Fruit fly (Drosophila melanogaster) whole organism, prepupa: ENCODE results near the gene CG15330.

Source experiments
- Blimp-1 ChIP-seq: fragments of 200-800 bp; sonication (Bioruptor generic); optimal IDR thresholded peaks from 3 replicates; lab custom pipeline; 2017; ENCODE audit warnings: missing biosample characterization, missing genetic modification characterization, mild to moderate bottlenecking, moderate library complexity, missing genetic modification reagents
- CG10631 ChIP-seq: fragments of 200-800 bp; sonication (Bioruptor generic); optimal IDR thresholded peaks from 2 replicates; lab custom pipeline; 2016; ENCODE audit warnings: missing biosample characterization, missing genetic modification characterization
- CG10669 ChIP-seq: fragments of 200-800 bp; sonication (Bioruptor generic); optimal IDR thresholded peaks from 3 replicates; lab custom pipeline; 2018; ENCODE audit warnings: missing biosample characterization, mild to moderate bottlenecking, missing genetic modification characterization, moderate library complexity
- CG11294 ChIP-seq: fragments of 200-800 bp; sonication (Bioruptor generic); IDR thresholded peaks from 2 replicates; pipeline ENCODE4 v1.3.6; 2022; ENCODE audit warnings: missing biosample characterization, missing genetic modification characterization
- CG11762 ChIP-seq: fragments of 200-800 bp; sonication (Bioruptor generic); optimal IDR thresholded peaks from 3 replicates; lab custom pipeline; 2016; ENCODE audit warnings: missing biosample characterization, missing genetic modification characterization; ENCODE audit not compliant: insufficient read depth
- CG11902 ChIP-seq: fragments of 200-800 bp; sonication (Bioruptor generic); optimal IDR thresholded peaks from 3 replicates; lab custom pipeline; 2016; ENCODE audit warnings: missing biosample characterization, missing genetic modification characterization
- CG15336 ChIP-seq: fragments of 200-800 bp; sonication (Bioruptor generic); IDR thresholded peaks from 2 replicates; pipeline ENCODE4 v1.3.6; 2022; ENCODE audit warnings: missing biosample characterization, missing genetic modification characterization
- CG16779 ChIP-seq: fragments of 200-800 bp; sonication (Bioruptor generic); optimal IDR thresholded peaks from 3 replicates; lab custom pipeline; 2017; ENCODE audit warnings: missing biosample characterization, mild to moderate bottlenecking, missing genetic modification characterization
- CG3032 ChIP-seq: fragments of 200-800 bp; optimal IDR thresholded peaks from 2 replicates; lab custom pipeline; 2019; ENCODE audit warnings: missing biosample characterization, mild to moderate bottlenecking, missing genetic modification characterization, moderate library complexity
- CG31627 ChIP-seq: fragments of 200-800 bp; sonication (Bioruptor generic); optimal IDR thresholded peaks from 3 replicates; lab custom pipeline; 2016; ENCODE audit warnings: missing biosample characterization, missing genetic modification characterization
- CG32006 ChIP-seq: fragments of 200-800 bp; sonication (Bioruptor generic); optimal IDR thresholded peaks from 3 replicates; lab custom pipeline; 2017; ENCODE audit warnings: missing biosample characterization, mild to moderate bottlenecking, missing genetic modification characterization
- CG34406 ChIP-seq: fragments of 200-800 bp; sonication (Bioruptor generic); optimal IDR thresholded peaks from 3 replicates; lab custom pipeline; 2016; ENCODE audit warnings: missing biosample characterization, missing genetic modification characterization
- CG3919 ChIP-seq: fragments of 200-800 bp; sonication (Bioruptor generic); optimal IDR thresholded peaks from 3 replicates; lab custom pipeline; 2016; ENCODE audit warnings: missing biosample characterization, missing genetic modification characterization
- CG4318 ChIP-seq: fragments of 200-800 bp; sonication (Bioruptor generic); optimal IDR thresholded peaks from 3 replicates; lab custom pipeline; 2017; ENCODE audit warnings: missing biosample characterization, mild to moderate bottlenecking, missing genetic modification characterization
- CG6163 ChIP-seq: fragments of 200-800 bp; sonication (Bioruptor generic); IDR thresholded peaks from 3 replicates; pipeline ENCODE4 v1.3.6; 2022; ENCODE audit warnings: missing biosample characterization, missing genetic modification characterization
- CG6276 ChIP-seq: fragments of 200-800 bp; sonication (Bioruptor generic); optimal IDR thresholded peaks from 2 replicates; lab custom pipeline; 2017; ENCODE audit warnings: missing biosample characterization, mild to moderate bottlenecking, missing genetic modification characterization
- CG6792 ChIP-seq: fragments of 200-800 bp; sonication (Bioruptor generic); optimal IDR thresholded peaks from 3 replicates; lab custom pipeline; 2016; ENCODE audit warnings: missing biosample characterization, missing genetic modification characterization
- CG6808 ChIP-seq: fragments of 200-800 bp; sonication (Bioruptor generic); optimal IDR thresholded peaks from 3 replicates; lab custom pipeline; 2017; ENCODE audit warnings: missing biosample characterization, missing genetic modification characterization, mild to moderate bottlenecking, moderate library complexity, missing genetic modification reagents
- CG7368 ChIP-seq: fragments of 200-800 bp; sonication (Bioruptor generic); optimal IDR thresholded peaks from 3 replicates; lab custom pipeline; 2016; ENCODE audit warnings: missing biosample characterization, missing genetic modification characterization
- CG8119 ChIP-seq: fragments of 200-800 bp; sonication (Bioruptor generic); IDR thresholded peaks from 3 replicates; pipeline ENCODE4 v1.3.6; 2022; ENCODE audit warnings: missing biosample characterization, missing genetic modification characterization
- CG8632 ChIP-seq: fragments of 200-800 bp; sonication (Bioruptor generic); optimal IDR thresholded peaks from 3 replicates; lab custom pipeline; 2016; ENCODE audit warnings: missing biosample characterization, missing genetic modification characterization
- CG9139 ChIP-seq: fragments of 200-800 bp; sonication (Bioruptor generic); optimal IDR thresholded peaks from 3 replicates; lab custom pipeline; 2017; ENCODE audit warnings: missing biosample characterization, mild to moderate bottlenecking, missing genetic modification characterization
- Eip75B ChIP-seq: fragments of 200-800 bp; sonication (Bioruptor generic); optimal IDR thresholded peaks from 3 replicates; lab custom pipeline; 2016; ENCODE audit warnings: missing biosample characterization, missing genetic modification characterization
- Eip78C ChIP-seq: fragments of 200-800 bp; sonication (Bioruptor generic); peaks from one replicate; lab custom pipeline; 2016; ENCODE audit warnings: missing biosample characterization, missing genetic modification characterization
- Eip93F ChIP-seq: fragments of 200-800 bp; sonication (Bioruptor generic); optimal IDR thresholded peaks from 2 replicates; lab custom pipeline; 2016; ENCODE audit warnings: missing biosample characterization, mild to moderate bottlenecking, missing genetic modification characterization
- Ets21C ChIP-seq: fragments of 200-800 bp; sonication (Bioruptor generic); optimal IDR thresholded peaks from 3 replicates; lab custom pipeline; 2016; ENCODE audit warnings: missing biosample characterization, missing genetic modification characterization
- Ets96B ChIP-seq: fragments of 200-800 bp; optimal IDR thresholded peaks from 2 replicates; lab custom pipeline; 2019; ENCODE audit warnings: missing biosample characterization, mild to moderate bottlenecking, missing genetic modification characterization, moderate library complexity
- Gug ChIP-seq: fragments of 200-800 bp; sonication (Bioruptor generic); IDR thresholded peaks from 2 replicates; pipeline ENCODE4 v1.3.6; 2022; ENCODE audit warnings: missing biosample characterization, missing genetic modification characterization
- Hr39 ChIP-seq: fragments of 200-800 bp; sonication (Bioruptor generic); optimal IDR thresholded peaks from 2 replicates; lab custom pipeline; 2016; ENCODE audit warnings: missing biosample characterization, missing genetic modification characterization
- Hr4 ChIP-seq: fragments of 200-800 bp; sonication (Bioruptor generic); optimal IDR thresholded peaks from 3 replicates; lab custom pipeline; 2016; ENCODE audit warnings: missing biosample characterization, missing genetic modification characterization
- Lpt ChIP-seq: fragments of 200-800 bp; sonication (Bioruptor generic); optimal IDR thresholded peaks from 3 replicates; lab custom pipeline; 2016; ENCODE audit warnings: missing biosample characterization, missing genetic modification characterization
- Met ChIP-seq: fragments of 200-800 bp; sonication (Bioruptor generic); optimal IDR thresholded peaks from 3 replicates; lab custom pipeline; 2016; ENCODE audit warnings: missing biosample characterization, missing genetic modification characterization
- OdsH ChIP-seq: fragments of 200-800 bp; sonication (Bioruptor generic); optimal IDR thresholded peaks from 3 replicates; lab custom pipeline; 2016; ENCODE audit warnings: missing biosample characterization, missing genetic modification characterization
- Smox ChIP-seq: fragments of 200-800 bp; sonication (Bioruptor generic); optimal IDR thresholded peaks from 3 replicates; lab custom pipeline; 2016; ENCODE audit warnings: missing biosample characterization, missing genetic modification characterization
- Sox102F ChIP-seq: fragments of 200-800 bp; sonication (Bioruptor generic); optimal IDR thresholded peaks from 2 replicates; lab custom pipeline; 2016; ENCODE audit warnings: missing biosample characterization, mild to moderate bottlenecking, missing genetic modification characterization
- Sox14 ChIP-seq: fragments of 200-800 bp; sonication (Bioruptor generic); optimal IDR thresholded peaks from 3 replicates; lab custom pipeline; 2016; ENCODE audit warnings: missing biosample characterization, missing genetic modification characterization
- Sox15 ChIP-seq: fragments of 200-800 bp; sonication (Bioruptor generic); optimal IDR thresholded peaks from 3 replicates; lab custom pipeline; 2016; ENCODE audit warnings: missing biosample characterization, missing genetic modification characterization
- achi ChIP-seq: fragments of 200-800 bp; sonication (Bioruptor generic); optimal IDR thresholded peaks from 3 replicates; lab custom pipeline; 2016; ENCODE audit warnings: missing biosample characterization, missing genetic modification characterization
- acj6 ChIP-seq: fragments of 200-800 bp; sonication (Bioruptor generic); optimal IDR thresholded peaks from 3 replicates; lab custom pipeline; 2016; ENCODE audit warnings: missing biosample characterization, missing genetic modification characterization
- dac ChIP-seq: fragments of 200-800 bp; sonication (Bioruptor generic); optimal IDR thresholded peaks from 2 replicates; lab custom pipeline; 2017; ENCODE audit warnings: missing biosample characterization, mild to moderate bottlenecking, missing genetic modification characterization
- dsx ChIP-seq: fragments of 200-800 bp; optimal IDR thresholded peaks from 3 replicates; lab custom pipeline; 2019; ENCODE audit warnings: missing biosample characterization, mild to moderate bottlenecking, missing genetic modification characterization, moderate library complexity; ENCODE audit not compliant: poor library complexity, severe bottlenecking
- esn ChIP-seq: fragments of 200-800 bp; sonication (Bioruptor generic); optimal IDR thresholded peaks from 2 replicates; lab custom pipeline; 2016; ENCODE audit warnings: missing biosample characterization, mild to moderate bottlenecking, missing genetic modification characterization, moderate library complexity
- fd59A ChIP-seq: fragments of 200-800 bp; sonication (Bioruptor generic); optimal IDR thresholded peaks from 2 replicates; lab custom pipeline; 2017; ENCODE audit warnings: missing biosample characterization, mild to moderate bottlenecking, missing genetic modification characterization, missing genetic modification reagents
- fkh ChIP-seq: fragments of 200-800 bp; sonication (Bioruptor generic); optimal IDR thresholded peaks from 3 replicates; lab custom pipeline; 2017; ENCODE audit warnings: missing biosample characterization, mild to moderate bottlenecking, missing genetic modification characterization, moderate library complexity
- lz ChIP-seq: fragments of 200-800 bp; sonication (Bioruptor generic); optimal IDR thresholded peaks from 3 replicates; lab custom pipeline; 2016; ENCODE audit warnings: missing biosample characterization, missing genetic modification characterization
- net ChIP-seq: fragments of 200-800 bp; sonication (Bioruptor generic); optimal IDR thresholded peaks from 3 replicates; lab custom pipeline; 2016; ENCODE audit warnings: missing biosample characterization, missing genetic modification characterization
- pdm3 ChIP-seq: fragments of 200-800 bp; sonication (Bioruptor generic); optimal IDR thresholded peaks from 3 replicates; lab custom pipeline; 2016; ENCODE audit warnings: missing biosample characterization, missing genetic modification characterization
- spab ChIP-seq: fragments of 200-800 bp; sonication (Bioruptor generic); optimal IDR thresholded peaks from 2 replicates; lab custom pipeline; 2017; ENCODE audit warnings: missing biosample characterization, mild to moderate bottlenecking, missing genetic modification characterization, missing genetic modification reagents
- ss ChIP-seq, 2 experiments: fragments of 200-800 bp; sonication (Bioruptor generic); optimal IDR thresholded peaks; 2 replicates in 1 of 2; 3 replicates in 1 of 2; lab custom pipeline; 2017 to 2018; ENCODE audit warnings: mild to moderate bottlenecking in 2 of 2, missing biosample characterization in 2 of 2, missing genetic modification characterization in 2 of 2, moderate library complexity in 1 of 2
- svp ChIP-seq: fragments of 200-800 bp; sonication (Bioruptor generic); peaks from one replicate; lab custom pipeline; 2016; ENCODE audit warnings: missing biosample characterization, missing genetic modification characterization
- topi ChIP-seq: fragments of 200-800 bp; sonication (Bioruptor generic); optimal IDR thresholded peaks from 3 replicates; lab custom pipeline; 2016; ENCODE audit warnings: missing biosample characterization, missing genetic modification characterization
- vri ChIP-seq: fragments of 200-800 bp; sonication (Bioruptor generic); optimal IDR thresholded peaks from 3 replicates; lab custom pipeline; 2016; ENCODE audit warnings: missing biosample characterization, mild to moderate bottlenecking, missing genetic modification characterization

The CG15330 gene

DNA sequence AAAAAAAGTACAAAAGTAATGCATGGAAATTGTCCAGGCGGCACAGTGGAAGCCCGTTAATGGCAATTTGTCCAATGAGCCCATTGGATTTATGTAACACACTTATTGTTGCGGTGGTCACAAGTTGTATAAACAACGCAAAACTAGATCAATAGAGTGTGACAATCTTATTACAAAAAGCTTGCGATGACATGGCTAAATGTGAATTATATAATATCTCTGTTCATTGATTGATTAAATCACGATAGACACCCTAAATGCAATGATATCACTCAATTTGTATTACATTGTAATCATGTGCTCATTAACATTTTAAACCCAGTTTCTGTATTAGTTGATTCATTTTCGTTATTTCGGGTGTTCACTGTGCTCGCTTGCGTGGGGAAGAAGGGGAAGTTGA is 22.2 kb downstream of the CG15330 start:
- TF ChIP-seq Met (peak; percentile 55), pdm3 (GFP tag; lab: Kevin White, UChicago) (peak; percentile 32), topi (peak; percentile 64), CG9139 (GFP tag; lab: Kevin White, UChicago) (no peak), CG3032 (tag; lab: Kevin White, UChicago) (peak; percentile 26), Eip78C (GFP tag; lab: Kevin White, UChicago) (peak; percentile 82), Eip75B (GFP tag; lab: Kevin White, UChicago) (peak; percentile 41), svp (GFP tag; lab: Kevin White, UChicago) (peak; percentile 80), CG31627 (peak; percentile 48), ss (GFP tag; optimal IDR thresholded peaks at IDR 0.05; lab: Kevin White, UChicago) (peak in 1 of 2 experiments; percentile 15), CG6792 (GFP tag; lab: Kevin White, UChicago) (peak; percentile 24), CG15336 (GFP tag; lab: Robert Waterston, UW) (peak; percentile 29; the same call in 1 of the 2 replicates), CG32006 (peak; percentile 72), Ets96B (peak; percentile 6), CG4318 (GFP tag; lab: Kevin White, UChicago) (peak; percentile 30), Hr39 (GFP tag; lab: Kevin White, UChicago) (peak; percentile 52), fd59A (GFP tag; lab: Kevin White, UChicago) (peak; percentile 28), vri (GFP tag; lab: Kevin White, UChicago) (no peak), CG34406 (GFP tag; lab: Kevin White, UChicago) (peak; percentile 27), Sox14 (GFP tag; lab: Kevin White, UChicago) (peak; percentile 33), net (no peak), Sox102F (peak; percentile 43), CG7368 (GFP tag; lab: Kevin White, UChicago) (no peak), CG8632 (GFP tag; lab: Kevin White, UChicago) (peak; percentile 38), CG11902 (GFP tag; lab: Kevin White, UChicago) (peak; percentile 19), esn (GFP tag; lab: Kevin White, UChicago) (peak; percentile 60), lz (GFP tag; lab: Kevin White, UChicago) (peak; percentile 52), achi (peak; percentile 51), CG10669 (GFP tag; lab: Kevin White, UChicago) (peak; percentile 42), Hr4 (GFP tag; lab: Kevin White, UChicago) (peak; percentile 59), CG6808 (GFP tag; lab: Kevin White, UChicago) (peak; percentile 48), CG10631 (GFP tag; lab: Kevin White, UChicago) (peak; percentile 24), CG16779 (tag; lab: Kevin White, UChicago) (no peak), CG8119 (GFP tag; lab: Robert Waterston, UW) (no peak), CG11294 (GFP tag; lab: Robert Waterston, UW) (no peak), Blimp-1 (GFP tag; lab: Kevin White, UChicago) (peak; percentile 4), Smox (peak; percentile 19), fkh (GFP tag; lab: Kevin White, UChicago) (no peak), spab (GFP tag; lab: Kevin White, UChicago) (peak; percentile 7), CG11762 (peak; percentile 11), CG3919 (GFP tag; lab: Kevin White, UChicago) (peak; percentile 16), CG6276 (GFP tag; lab: Kevin White, UChicago) (peak; percentile 25), OdsH (GFP tag; lab: Kevin White, UChicago) (peak; percentile 30), acj6 (GFP tag; lab: Kevin White, UChicago) (peak; percentile 31), Gug (GFP tag; lab: Robert Waterston, UW) (no peak), dac (GFP tag; lab: Kevin White, UChicago) (peak; percentile 5), CG6163 (GFP tag; lab: Robert Waterston, UW) (0 out of 3 replicates have a peak, but pooled peaks have one; percentile 40), Ets21C (GFP tag; lab: Kevin White, UChicago) (peak; percentile 24), Lpt (no peak), dsx (GFP tag; lab: Kevin White, UChicago) (no peak), Eip93F (GFP tag; lab: Kevin White, UChicago) (no peak), Sox15 (peak; percentile 14)
